Worm (Caenorhabditis elegans): ENCODE results near the gene asp-17.

asp-17 gene

DNA sequence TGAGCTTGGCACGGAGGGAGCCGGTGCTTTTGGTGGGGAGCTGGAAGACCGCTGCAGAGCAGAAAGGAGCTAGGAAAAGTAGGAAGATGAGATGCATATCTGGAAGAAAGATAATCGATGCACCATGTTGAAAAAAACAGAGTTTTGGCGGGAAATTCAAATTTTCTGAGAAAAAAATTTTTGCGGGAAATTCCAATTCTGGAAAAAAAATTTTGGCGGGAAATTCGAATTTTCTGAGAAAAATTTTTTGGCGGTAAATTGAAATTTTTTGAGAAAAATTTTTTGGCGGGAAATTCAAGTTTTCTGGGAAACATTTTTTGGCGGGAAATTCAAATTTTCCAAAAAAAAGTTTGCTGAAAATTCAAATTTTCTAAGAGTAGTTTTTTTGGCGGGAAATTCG lies at the start of gene asp-17:
asp-17 (minus strand) TSS at position 101 of the 400 bp plus-strand sequence.
- TF ChIP-seq unc-86 (tag; optimal IDR thresholded peaks at IDR 0.05) (no peak), ets-5 (GFP tag; IDR thresholded peaks at IDR 0.05) (no peak), C16A3.4 (tag; optimal IDR thresholded peaks at IDR 0.05) (no peak), lin-13 (GFP tag; optimal IDR thresholded peaks at IDR 0.05) (no peak), nhr-85 (tag) (peak; percentile 17), nhr-90 (tag; optimal IDR thresholded peaks at IDR 0.05; ENCODE audit: poor library complexity) (no peak), isw-1 (GFP tag; IDR thresholded peaks at IDR 0.05) (no peak), mab-9 (GFP tag; IDR thresholded peaks at IDR 0.05) (no peak)

DNA sequence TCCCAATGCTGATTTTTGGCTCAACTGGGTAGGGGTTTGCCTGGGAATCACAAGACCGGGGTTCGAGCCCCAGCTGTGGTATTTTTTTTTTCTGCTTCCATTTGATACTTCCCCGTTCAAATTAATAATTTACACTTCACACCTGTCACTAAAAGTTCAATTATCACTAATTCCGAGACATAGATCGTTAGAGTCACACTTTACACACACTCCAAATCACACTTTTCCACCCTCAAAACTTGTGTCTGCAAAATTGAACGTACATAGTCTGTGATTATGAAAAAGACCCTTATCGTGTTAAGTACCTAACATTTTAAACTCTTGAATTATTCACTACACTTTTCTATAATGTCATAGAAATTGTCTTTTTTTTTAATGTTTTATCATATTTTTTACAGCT lies 46.7 kb upstream of the asp-17 start:
- TF ChIP-seq mab-9 (GFP tag; IDR thresholded peaks at IDR 0.05) (no peak), jun-1 (tag; optimal IDR thresholded peaks at IDR 0.05) (no peak), xbp-1 (tag; optimal IDR thresholded peaks at IDR 0.05) (no peak), ceh-88 (GFP tag; IDR thresholded peaks at IDR 0.05) (no peak), C04F5.9 (tag; optimal IDR thresholded peaks at IDR 0.05) (no peak), nhr-19 (GFP tag; conservative IDR thresholded peaks at IDR 0.05) (no peak), alr-1 (tag; optimal IDR thresholded peaks at IDR 0.05; ENCODE audit: borderline replicate concordance) (no peak), mdl-1 (tag; optimal IDR thresholded peaks at IDR 0.05) (no peak), lin-39 (tag; optimal IDR thresholded peaks at IDR 0.05) (no peak)

DNA sequence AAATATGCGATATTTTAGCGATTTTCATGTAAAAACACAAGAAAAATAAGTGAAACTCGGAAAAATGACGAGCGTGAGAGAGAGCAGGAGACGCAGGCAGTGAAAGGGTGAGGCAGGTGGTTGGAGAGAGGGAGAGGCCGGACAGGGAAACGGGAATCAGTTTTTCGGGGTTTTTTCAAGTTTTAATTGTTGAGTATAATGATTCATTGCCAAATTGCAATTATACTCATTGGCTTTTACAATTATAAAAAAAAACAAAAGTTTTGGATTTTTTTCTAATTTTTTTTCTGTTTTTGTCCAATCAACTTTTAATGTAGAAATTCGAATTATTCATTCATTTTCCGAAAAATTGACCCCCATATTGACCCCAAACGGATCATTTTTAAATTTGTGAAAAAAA lies 45.4 kb upstream of the asp-17 start, which contains the start of gene nhr-95:
nhr-95 (minus strand) TSS at position 101 of the 400 bp plus-strand sequence.
- TF ChIP-seq blmp-1 (tag; optimal IDR thresholded peaks at IDR 0.05) (peak; percentile 45), zag-1 (tag; optimal IDR thresholded peaks at IDR 0.05) (no peak)

DNA sequence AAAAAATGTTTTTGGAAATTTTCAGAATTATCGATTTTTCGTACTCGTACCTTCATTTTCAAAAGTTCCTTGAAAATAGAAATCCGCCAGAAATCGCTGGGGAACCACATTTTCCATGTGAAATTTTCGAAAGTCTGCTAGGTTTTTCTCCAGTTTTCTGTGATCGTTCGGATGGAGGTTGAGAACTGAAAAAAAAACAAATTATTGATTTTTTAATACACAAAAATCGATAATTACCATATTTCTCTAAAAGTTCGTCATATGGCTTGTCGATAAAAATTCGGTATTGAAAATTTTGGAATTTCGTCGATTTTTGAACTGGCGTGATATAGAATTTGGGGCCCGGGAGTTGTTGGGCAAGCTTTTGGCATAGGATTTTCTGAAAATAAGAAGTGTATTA lies 39.7 kb upstream of the asp-17 start:
- TF ChIP-seq elt-3 (tag; optimal IDR thresholded peaks at IDR 0.05) (no peak), blmp-1 (tag; optimal IDR thresholded peaks at IDR 0.05) (no peak), aly-2 (tag; optimal IDR thresholded peaks at IDR 0.05) (no peak), ceh-8 (GFP tag; optimal IDR thresholded peaks at IDR 0.05) (no peak), tbx-2 (tag; optimal IDR thresholded peaks at IDR 0.05) (no peak), mep-1 (tag; optimal IDR thresholded peaks at IDR 0.05) (no peak), snu-23 (GFP tag; optimal IDR thresholded peaks at IDR 0.05) (no peak), hlh-17 (GFP tag; optimal IDR thresholded peaks at IDR 0.05; ENCODE audit: borderline replicate concordance) (no peak), lin-35 (GFP tag; optimal IDR thresholded peaks at IDR 0.05) (no peak), vab-15 (tag; optimal IDR thresholded peaks at IDR 0.05) (no peak), isw-1 (GFP tag; IDR thresholded peaks at IDR 0.05) (no peak), zip-4 (GFP tag; optimal IDR thresholded peaks at IDR 0.05) (no peak)

DNA sequence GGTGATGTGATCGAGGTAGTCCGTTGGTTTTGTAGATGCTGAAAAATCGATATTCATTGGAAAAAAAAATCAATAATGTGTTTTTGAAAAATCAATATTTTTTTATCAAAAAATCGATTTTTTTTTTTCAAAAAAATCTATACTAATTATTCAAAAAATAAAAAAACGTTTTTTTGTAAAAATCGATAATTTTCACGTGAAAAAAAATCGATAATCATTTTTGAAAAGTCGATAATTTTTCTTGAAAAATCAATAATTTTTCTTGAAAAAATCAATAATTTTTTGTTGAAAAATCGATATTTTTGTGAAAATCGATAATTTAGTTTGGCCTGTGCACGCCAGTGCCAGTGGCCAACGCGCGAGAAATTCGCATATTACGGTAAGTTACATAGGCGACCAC lies 36.0 kb upstream of the asp-17 start:
- TF ChIP-seq nhr-90 (tag; optimal IDR thresholded peaks at IDR 0.05; ENCODE audit: poor library complexity), result no peak

DNA sequence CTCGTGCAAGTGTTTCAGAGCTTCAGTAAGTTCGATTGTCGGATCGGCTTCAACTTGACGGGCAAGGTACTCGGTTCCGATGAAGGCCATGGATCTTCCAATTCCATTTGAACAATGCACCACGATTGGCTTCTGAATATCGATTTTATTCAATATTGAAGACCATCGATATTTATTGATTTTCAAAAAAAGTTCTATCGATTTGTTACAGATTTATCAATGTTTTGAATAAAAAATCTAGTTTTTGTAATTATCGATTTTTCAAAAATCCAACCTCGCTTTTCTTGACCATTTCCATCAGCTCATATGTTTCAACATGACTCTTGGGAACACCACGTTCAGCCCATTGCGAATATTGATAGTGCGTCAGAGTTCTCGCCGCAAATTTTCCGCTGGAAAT lies 31.8 kb upstream of the asp-17 start:
- TF ChIP-seq nhr-19 (GFP tag; conservative IDR thresholded peaks at IDR 0.05) (no peak), unc-86 (tag; optimal IDR thresholded peaks at IDR 0.05) (no peak)

DNA sequence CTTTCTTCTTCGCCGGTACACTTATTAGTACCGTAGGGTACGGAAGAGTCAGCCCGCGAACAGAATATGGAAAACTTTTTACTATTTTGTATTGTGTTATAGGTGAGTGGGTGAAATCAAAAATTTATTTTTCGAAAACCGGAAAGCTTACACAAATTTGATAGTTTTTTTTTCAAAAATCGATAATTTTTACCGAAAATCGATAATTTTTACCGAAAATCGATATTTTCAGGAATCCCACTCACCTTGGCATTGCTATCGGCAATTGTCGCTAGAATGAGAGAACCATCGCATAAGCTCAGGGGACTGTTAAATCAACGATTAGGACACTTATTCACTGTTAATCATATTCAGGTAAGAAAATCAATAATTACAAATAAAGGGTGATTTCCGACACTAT lies 26.2 kb upstream of the asp-17 start:
- TF ChIP-seq snu-23 (GFP tag; optimal IDR thresholded peaks at IDR 0.05), result no peak

DNA sequence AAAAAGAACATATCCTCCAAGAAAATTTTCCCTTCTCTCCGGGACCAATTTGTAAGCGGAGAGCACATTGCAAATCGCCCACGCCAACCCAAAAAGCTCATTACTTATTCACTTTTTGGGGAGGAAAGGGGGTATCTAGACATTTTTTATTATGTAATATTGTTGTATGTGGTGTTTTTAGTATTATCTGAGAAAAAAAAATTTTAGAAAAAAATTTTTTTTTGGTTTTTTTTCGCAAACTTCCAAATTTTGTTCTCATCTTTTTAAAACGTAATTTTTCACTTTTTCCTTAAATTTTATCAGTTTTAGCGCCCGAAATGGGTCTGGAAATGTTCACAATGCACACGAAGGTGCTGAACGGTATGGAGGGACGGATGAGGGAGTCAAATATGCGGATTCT lies 22.8 kb upstream of the asp-17 start, which contains the start of gene twk-46:
twk-46 (plus strand) TSS at position 301 of the 400 bp plus-strand sequence.
- no peak for TF ChIP-seq unc-30 (tag; optimal IDR thresholded peaks at IDR 0.05)
- no peak for TF ChIP-seq dpl-1 (GFP tag; optimal IDR thresholded peaks at IDR 0.05)
- no peak for TF ChIP-seq zip-4 (GFP tag; optimal IDR thresholded peaks at IDR 0.05)
- no peak for TF ChIP-seq ama-1 (optimal IDR thresholded peaks at IDR 0.05)
- TF ChIP-seq irx-1 (tag; optimal IDR thresholded peaks at IDR 0.05), result no peak
- no peak for TF ChIP-seq mab-9 (GFP tag; IDR thresholded peaks at IDR 0.05)
- no peak for TF ChIP-seq elt-3 (tag; optimal IDR thresholded peaks at IDR 0.05)
- TF ChIP-seq nhr-47 (tag; optimal IDR thresholded peaks at IDR 0.05), result no peak
- no peak for TF ChIP-seq lin-14 (GFP tag; optimal IDR thresholded peaks at IDR 0.05)
- TF ChIP-seq aha-1 (tag; optimal IDR thresholded peaks at IDR 0.05), result no peak
- no peak for TF ChIP-seq elt-2 (tag; optimal IDR thresholded peaks at IDR 0.05)
- no peak for TF ChIP-seq nhr-12 (tag; optimal IDR thresholded peaks at IDR 0.05)
- no peak for TF ChIP-seq alr-1 (tag; optimal IDR thresholded peaks at IDR 0.05; ENCODE audit: borderline replicate concordance)
- no peak for TF ChIP-seq ceh-88 (GFP tag; IDR thresholded peaks at IDR 0.05)

Measured in whole organism, L1 larva.